Worm (Caenorhabditis elegans) whole organism, L4/young adult: ENCODE measurements around the gene W01G7.4.

Experiments
- W03F9.2 ChIP-seq: fragments of 150-350 bp; optimal IDR thresholded peaks from 2 replicates; lab custom pipeline; 2014; ENCODE audit warnings: missing biosample characterization, missing genetic modification characterization
- dao-5 ChIP-seq: sonication (generic microtip); optimal IDR thresholded peaks from 2 replicates; lab custom pipeline; 2016; ENCODE audit warnings: missing genotype, missing genetic modification characterization, moderate library complexity, missing compliant biosample characterization
- him-1 ChIP-seq: sonication (generic microtip); optimal IDR thresholded peaks from 2 replicates; lab custom pipeline; 2016; ENCODE audit warnings: missing genotype, missing genetic modification reagents, missing genetic modification characterization, missing compliant biosample characterization

- no peak for TF ChIP-seq dao-5 (tag; lab: Kevin White, UChicago)
- no peak for TF ChIP-seq him-1 (tag; lab: Kevin White, UChicago)
- TF ChIP-seq W03F9.2 (tag; lab: Kevin White, UChicago), result no peak
Observed at ce11 chrII:14065486-14065885, 4.9 kb downstream of the W01G7.4 start.
